Worm (Caenorhabditis elegans) whole organism, L4 larva: Measurements from ENCODE around the gene msd-2.

ENCODE experiments used
- F26F4.8 ChIP-seq: fragments of 200-800 bp; sonication (Bioruptor generic); conservative IDR thresholded peaks from 2 replicates; pipeline ENCODE4 v1.3.6; 2022; ENCODE audit warnings: missing genetic modification characterization, missing compliant biosample characterization
- F49E8.2 ChIP-seq: sonication (generic microtip); optimal IDR thresholded peaks from 2 replicates; lab custom pipeline; 2016; ENCODE audit warnings: missing compliant biosample characterization, mild to moderate bottlenecking, missing genetic modification characterization, borderline replicate concordance
- T20F7.1 ChIP-seq: fragments of 200-800 bp; sonication (Bioruptor generic); optimal IDR thresholded peaks from 2 replicates; lab custom pipeline; 2018; ENCODE audit warnings: mild to moderate bottlenecking, missing genetic modification characterization, missing compliant biosample characterization
- Y48G9A.11 ChIP-seq: fragments of 200-800 bp; sonication (Bioruptor generic); IDR thresholded peaks from 2 replicates; pipeline ENCODE4 v1.3.6; 2022; ENCODE audit warnings: missing genetic modification reagents, missing genetic modification characterization, missing compliant biosample characterization
- aha-1 ChIP-seq: fragments of 150-350 bp; peaks from one replicate; lab custom pipeline; 2014; ENCODE audit warnings: missing biosample characterization, missing genetic modification characterization
- aly-2 ChIP-seq: sonication (generic microtip); optimal IDR thresholded peaks from 2 replicates; lab custom pipeline; 2018; ENCODE audit warnings: missing biosample characterization, missing genetic modification characterization
- ama-1 ChIP-seq: fragments of 150-350 bp; optimal IDR thresholded peaks from 2 replicates; lab custom pipeline; 2014; ENCODE audit warnings: inconsistent platforms, mixed read lengths
- attf-4 ChIP-seq: sonication (generic microtip); optimal IDR thresholded peaks from 3 replicates; lab custom pipeline; 2017; ENCODE audit warnings: missing biosample characterization, missing genetic modification characterization
- ceh-20 ChIP-seq: fragments of 200-800 bp; sonication (Bioruptor generic); IDR thresholded peaks from 2 replicates; pipeline ENCODE4 v1.3.6; 2022; ENCODE audit warnings: missing genetic modification reagents, missing genetic modification characterization, missing compliant biosample characterization
- ceh-32 ChIP-seq: sonication (generic microtip); optimal IDR thresholded peaks from 2 replicates; lab custom pipeline; 2016; ENCODE audit warnings: mild to moderate bottlenecking, missing genetic modification characterization, missing compliant biosample characterization; ENCODE audit not compliant: poor library complexity
- ceh-82 ChIP-seq: sonication (generic microtip); optimal IDR thresholded peaks from 2 replicates; lab custom pipeline; 2017; ENCODE audit warnings: missing biosample characterization, missing genetic modification characterization
- daf-16 ChIP-seq, 3 experiments: sonication (generic microtip); optimal IDR thresholded peaks; 2 replicates each; lab custom pipeline; 2016 to 2017; ENCODE audit warnings: missing genetic modification characterization in 3 of 3, missing genetic modification reagents in 3 of 3, mild to moderate bottlenecking in 2 of 3, missing compliant biosample characterization in 2 of 3, missing biosample characterization in 1 of 3, moderate library complexity in 1 of 3
- daf-8 ChIP-seq: fragments of 200-800 bp; sonication (Bioruptor generic); IDR thresholded peaks from 2 replicates; pipeline ENCODE4 v1.3.6; 2022; ENCODE audit warnings: missing genetic modification characterization, missing compliant biosample characterization
- dmd-8 ChIP-seq: fragments of 200-800 bp; sonication (Bioruptor generic); IDR thresholded peaks from 2 replicates; pipeline ENCODE4 v1.3.6; 2022; ENCODE audit warnings: missing genetic modification characterization, missing compliant biosample characterization
- dmd-9 ChIP-seq: fragments of 200-800 bp; sonication (Bioruptor generic); IDR thresholded peaks from 2 replicates; pipeline ENCODE4 v1.3.6; 2022; ENCODE audit warnings: missing genetic modification reagents, missing genetic modification characterization, missing compliant biosample characterization
- hif-1 ChIP-seq, 2 experiments: sonication (generic microtip); optimal IDR thresholded peaks; 2 replicates each; lab custom pipeline; 2016 to 2017; ENCODE audit warnings: missing compliant biosample characterization in 2 of 2, missing genetic modification characterization in 2 of 2, missing genetic modification reagents in 2 of 2, missing genotype in 2 of 2, mild to moderate bottlenecking in 1 of 2
- hlh-30 ChIP-seq: sonication (generic microtip); optimal IDR thresholded peaks from 2 replicates; lab custom pipeline; 2017; ENCODE audit warnings: antibody characterized with exemption, mild to moderate bottlenecking, missing genetic modification characterization, missing compliant biosample characterization; ENCODE audit not compliant: insufficient read depth
- lim-7 ChIP-seq: fragments of 200-800 bp; sonication (Bioruptor generic); IDR thresholded peaks from 2 replicates; pipeline ENCODE4 v1.3.6; 2022; ENCODE audit warnings: missing genetic modification characterization, missing compliant biosample characterization
- lin-1 ChIP-seq: fragments of 200-800 bp; sonication (Bioruptor generic); IDR thresholded peaks from 2 replicates; pipeline ENCODE4 v1.3.6; 2022; ENCODE audit warnings: missing genetic modification reagents, missing genetic modification characterization, missing compliant biosample characterization
- lin-29 ChIP-seq: fragments of 200-800 bp; sonication (Bioruptor generic); IDR thresholded peaks from 2 replicates; pipeline ENCODE4 v1.3.6; 2022; ENCODE audit warnings: missing genetic modification reagents, missing genetic modification characterization, missing compliant biosample characterization
- lin-38 ChIP-seq: fragments of 200-800 bp; sonication (Bioruptor generic); IDR thresholded peaks from 2 replicates; pipeline ENCODE4 v1.3.6; 2022; ENCODE audit warnings: missing genetic modification reagents, missing genetic modification characterization, missing compliant biosample characterization
- lir-3 ChIP-seq: sonication (generic microtip); optimal IDR thresholded peaks from 2 replicates; lab custom pipeline; 2016; ENCODE audit warnings: mild to moderate bottlenecking, missing genetic modification characterization, missing compliant biosample characterization
- mxl-2 ChIP-seq: fragments of 200-800 bp; sonication (Bioruptor generic); conservative IDR thresholded peaks from 2 replicates; pipeline ENCODE4 v1.3.6; 2022; ENCODE audit warnings: missing genetic modification reagents, missing genetic modification characterization, missing compliant biosample characterization
- mxl-3 ChIP-seq: fragments of 200-800 bp; sonication (Bioruptor generic); optimal IDR thresholded peaks from 2 replicates; lab custom pipeline; 2018; ENCODE audit warnings: mild to moderate bottlenecking, missing genetic modification characterization, missing compliant biosample characterization
- nhr-28 ChIP-seq: fragments of 150-350 bp; optimal IDR thresholded peaks from 2 replicates; lab custom pipeline; 2014; ENCODE audit warnings: missing biosample characterization, missing genetic modification characterization
- nhr-42 ChIP-seq: fragments of 200-800 bp; sonication (Bioruptor generic); IDR thresholded peaks from 2 replicates; pipeline ENCODE4 v1.3.6; 2022; ENCODE audit warnings: missing genetic modification characterization, missing compliant biosample characterization
- nhr-6 ChIP-seq: fragments of 150-350 bp; optimal IDR thresholded peaks from 2 replicates; lab custom pipeline; 2014; ENCODE audit warnings: missing biosample characterization, missing genetic modification characterization
- php-3 ChIP-seq: fragments of 200-800 bp; sonication (Bioruptor generic); IDR thresholded peaks from 2 replicates; pipeline ENCODE4 v1.3.6; 2022; ENCODE audit warnings: missing genetic modification reagents, missing genetic modification characterization, missing compliant biosample characterization
- spr-3 ChIP-seq: fragments of 200-800 bp; sonication (Bioruptor generic); optimal IDR thresholded peaks from 2 replicates; lab custom pipeline; 2018; ENCODE audit warnings: mild to moderate bottlenecking, missing genetic modification characterization, missing compliant biosample characterization
- zip-11 ChIP-seq: fragments of 200-800 bp; sonication (Bioruptor generic); IDR thresholded peaks from 2 replicates; pipeline ENCODE4 v1.3.6; 2022; ENCODE audit warnings: missing genetic modification characterization, missing compliant biosample characterization
- zip-2 ChIP-seq: fragments of 150-350 bp; optimal IDR thresholded peaks from 2 replicates; lab custom pipeline; 2014; ENCODE audit warnings: missing biosample characterization, missing genetic modification characterization
- ztf-11 ChIP-seq: fragments of 150-350 bp; optimal IDR thresholded peaks from 2 replicates; lab custom pipeline; 2014; ENCODE audit warnings: missing biosample characterization, missing genetic modification characterization

msd-2 gene

DNA sequence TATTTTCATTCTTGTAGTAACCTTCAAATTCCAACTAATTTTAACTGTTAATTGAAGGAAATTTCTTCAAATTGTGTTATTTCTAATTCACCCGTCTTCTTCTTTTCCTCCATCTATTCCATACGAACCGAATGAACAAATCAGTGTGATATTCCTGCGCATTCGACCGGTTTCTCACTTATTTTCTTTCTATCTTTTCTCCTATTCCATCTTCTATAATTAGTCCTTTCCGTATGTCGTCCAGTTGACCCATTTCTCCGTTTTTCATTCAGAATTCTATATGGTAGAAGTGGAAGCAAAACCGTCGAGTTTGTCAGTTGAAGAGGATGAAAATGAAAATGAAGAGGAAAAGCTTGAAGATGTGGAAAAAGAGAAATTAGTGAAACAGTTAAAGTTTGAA lies 19.3 kb upstream of the msd-2 start, which contains the start of gene magu-4:
magu-4 (plus strand) TSS at position 218 of the 400 bp plus-strand sequence.
- peak; percentile 60 for TF ChIP-seq aha-1 (tag; lab: Kevin White, UChicago)
- TF ChIP-seq zip-2 (tag; lab: Kevin White, UChicago) = no peak
- TF ChIP-seq hlh-30 = no peak

DNA sequence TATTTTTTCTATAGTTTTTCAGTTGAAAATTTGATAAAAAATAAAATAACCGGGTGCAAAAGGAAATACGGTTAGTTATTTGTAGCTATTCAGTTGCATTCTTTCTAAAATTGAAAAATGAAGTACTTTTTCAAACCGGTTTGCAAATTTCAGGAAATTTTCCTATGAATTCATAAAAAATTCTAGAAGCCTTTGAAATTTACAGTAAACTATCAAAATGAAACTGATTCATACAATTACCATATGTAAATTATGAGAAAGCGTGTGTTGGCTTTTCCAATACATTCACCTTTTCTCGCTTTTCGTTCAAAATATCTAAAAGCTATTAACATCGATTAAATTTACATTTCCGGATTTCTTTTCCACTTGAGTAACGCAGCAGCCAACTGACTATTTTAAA lies 11.9 kb upstream of the msd-2 start, which contains the start of gene ent-7:
ent-7 (plus strand) TSS at position 301 of the 400 bp plus-strand sequence.
- no peak for TF ChIP-seq ztf-11 (tag; lab: Kevin White, UChicago)
- no peak for TF ChIP-seq mxl-3 (GFP tag; lab: Kevin White, UChicago)
- no peak for TF ChIP-seq ama-1 (lab: Kevin White, UChicago)
- no peak for TF ChIP-seq ceh-32
- TF ChIP-seq, all 104 proteins: peak for 0

DNA sequence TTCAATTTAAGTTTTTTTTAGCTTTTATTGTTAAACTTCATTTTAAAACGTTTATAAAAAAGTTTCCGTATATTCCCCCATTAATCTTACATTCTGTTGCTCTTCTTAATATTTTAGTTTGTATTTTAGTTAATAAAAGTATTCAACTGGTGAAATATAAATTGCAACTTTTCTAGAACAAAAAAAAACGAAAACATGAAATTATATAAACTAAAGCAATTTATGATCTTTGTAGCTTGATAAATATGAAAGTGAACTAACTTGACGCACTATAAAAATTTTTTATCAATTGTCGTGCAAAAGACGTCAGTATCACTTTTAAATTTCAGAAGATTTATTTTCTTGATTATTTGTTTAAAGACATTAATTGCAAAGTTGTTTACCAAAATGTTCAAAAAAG lies 11.2 kb upstream of the msd-2 start, which contains the start of gene F44D12.2:
F44D12.2 (minus strand) TSS at position 101 of the 400 bp plus-strand sequence.
- no peak for TF ChIP-seq zip-11 (GFP tag; lab: Robert Waterston, UW)
- no peak for TF ChIP-seq mxl-2 (GFP tag; lab: Robert Waterston, UW)
- no peak for TF ChIP-seq daf-16 (GFP tag; optimal IDR thresholded peaks at IDR 0.05; lab: Kevin White, UChicago)
- peak; percentile 37 for TF ChIP-seq daf-16 (tag; optimal IDR thresholded peaks at IDR 0.05; lab: Kevin White, UChicago)
- TF ChIP-seq nhr-42 (GFP tag; lab: Robert Waterston, UW) = no peak
- no peak for TF ChIP-seq spr-3 (GFP tag; lab: Kevin White, UChicago)
- TF ChIP-seq aha-1 (tag; lab: Kevin White, UChicago) = peak; percentile 6
- peak; percentile 76 for TF ChIP-seq nhr-28
- TF ChIP-seq lin-29 (GFP tag; lab: Robert Waterston, UW) = no peak
- TF ChIP-seq, all 104 proteins: peak for 3

DNA sequence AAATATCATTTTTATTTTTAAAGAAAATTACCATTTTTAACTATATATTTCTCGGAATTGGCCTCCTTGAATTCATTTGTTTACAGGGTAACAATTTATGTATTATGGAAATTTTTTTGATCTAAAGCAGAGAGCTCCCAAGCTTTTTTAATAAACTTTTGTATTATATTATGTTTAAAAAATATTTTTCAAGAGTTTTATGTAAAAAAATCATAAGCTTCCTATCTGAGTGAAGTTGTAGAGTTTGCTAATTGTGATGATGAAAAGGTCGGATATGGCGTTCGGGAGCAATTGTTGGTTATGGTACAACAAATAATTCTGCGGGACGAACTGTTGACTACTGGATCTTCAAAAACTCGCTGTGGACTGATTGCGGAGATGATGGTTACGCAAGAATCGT lies 7.6 kb upstream of the msd-2 start, which contains the start of gene F44D12.19:
F44D12.19 (plus strand) TSS at position 301 of the 400 bp plus-strand sequence.
- TF ChIP-seq zip-2 (tag; lab: Kevin White, UChicago) (no peak), F49E8.2 (tag; lab: Kevin White, UChicago) (no peak), attf-4 (tag; lab: Kevin White, UChicago) (no peak), php-3 (no peak), aly-2 (no peak), dmd-9 (no peak), lin-38 (GFP tag; lab: Robert Waterston, UW) (no peak), Y48G9A.11 (GFP tag; lab: Robert Waterston, UW) (no peak), dmd-8 (GFP tag; lab: Robert Waterston, UW) (no peak), T20F7.1 (GFP tag; lab: Kevin White, UChicago) (no peak), daf-8 (no peak), F26F4.8 (no peak), nhr-28 (no peak), hif-1 (tag; optimal IDR thresholded peaks at IDR 0.05; lab: Kevin White, UChicago) (no peak), nhr-6 (no peak), ceh-20 (GFP tag; lab: Robert Waterston, UW) (no peak), mxl-2 (GFP tag; lab: Robert Waterston, UW) (no peak), ztf-11 (tag; lab: Kevin White, UChicago) (no peak), lin-1 (GFP tag; lab: Robert Waterston, UW) (no peak), ceh-82 (tag; lab: Kevin White, UChicago) (no peak)
- TF ChIP-seq, all 104 proteins: peak for 0

DNA sequence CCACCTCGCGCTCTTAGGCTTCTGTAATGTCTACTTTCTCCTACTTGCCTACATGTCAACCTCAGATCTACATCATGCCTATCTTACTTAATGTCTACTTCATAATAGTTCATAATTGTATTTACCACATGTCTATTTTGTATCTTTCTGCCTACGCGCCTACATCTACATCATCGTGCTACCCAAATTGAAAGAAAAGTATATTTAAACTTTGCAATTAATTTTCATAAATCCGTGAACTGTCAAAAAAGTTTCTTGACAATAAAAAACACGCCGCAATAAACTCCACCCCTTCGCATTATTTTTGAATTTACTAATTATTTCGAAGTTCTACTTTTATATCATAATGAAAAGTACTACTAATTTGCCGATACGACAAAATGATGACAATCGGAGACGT lies 5.9 kb upstream of the msd-2 start, which contains the start of gene F44D12.8:
F44D12.8 (plus strand) TSS at position 301 of the 400 bp plus-strand sequence.
- no peak for TF ChIP-seq daf-8
- TF ChIP-seq, all 104 proteins: peak for 0

DNA sequence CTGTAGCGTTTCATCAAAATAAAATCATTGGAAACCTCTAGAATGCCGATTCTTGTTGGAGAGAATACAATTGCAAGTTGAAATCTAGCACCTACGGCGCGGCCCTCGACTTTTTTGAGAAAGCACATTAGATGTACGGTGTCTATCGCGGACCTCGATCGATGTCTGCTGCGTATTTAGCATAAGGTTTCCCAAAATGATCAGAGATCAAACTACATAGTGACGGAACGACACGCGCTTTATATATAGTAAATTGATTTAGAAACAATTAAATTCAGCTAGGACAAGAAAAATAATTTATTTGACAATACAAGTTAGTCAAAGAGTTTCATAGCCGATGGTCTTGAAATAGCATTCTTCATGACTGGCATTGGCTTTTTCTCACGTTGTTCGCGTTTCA lies 2.8 kb upstream of the msd-2 start:
- TF ChIP-seq lim-7 (GFP tag; lab: Robert Waterston, UW) = no peak
- TF ChIP-seq lir-3 (tag; lab: Kevin White, UChicago) = no peak
- TF ChIP-seq ztf-11 (tag; lab: Kevin White, UChicago) = no peak
